Worm (Caenorhabditis elegans) whole organism, L3 larva: ENCODE results near the gene obr-2.

ENCODE experiments used
- ceh-16 ChIP-seq: sonication (generic microtip); optimal IDR thresholded peaks from 2 replicates; lab custom pipeline; 2017; ENCODE audit warnings: missing biosample characterization, missing genetic modification characterization
- ceh-82 ChIP-seq: fragments of 150-350 bp; optimal IDR thresholded peaks from 2 replicates; lab custom pipeline; 2014; ENCODE audit warnings: missing biosample characterization, missing genetic modification characterization
- ceh-9 ChIP-seq: sonication (generic microtip); optimal IDR thresholded peaks from 2 replicates; lab custom pipeline; 2018; ENCODE audit warnings: missing biosample characterization, missing genetic modification characterization
- egl-27 ChIP-seq: sonication (generic microtip); optimal IDR thresholded peaks from 4 replicates; lab custom pipeline; 2017; ENCODE audit warnings: missing biosample characterization, missing genetic modification reagents, missing genetic modification characterization
- elt-3 ChIP-seq, 3 experiments: fragments of 150-350 bp in 1 of 3; sonication (generic microtip) in 2 of 3; optimal IDR thresholded peaks; 2 replicates in 2 of 3; 4 replicates in 1 of 3; lab custom pipeline; 2014 to 2017; ENCODE audit warnings: missing biosample characterization in 3 of 3, missing genetic modification characterization in 3 of 3
- fkh-10 ChIP-seq: sonication (generic microtip); optimal IDR thresholded peaks from 2 replicates; lab custom pipeline; 2017; ENCODE audit warnings: missing biosample characterization, missing genetic modification reagents, missing genetic modification characterization
- fos-1 ChIP-seq: fragments of 150-350 bp; optimal IDR thresholded peaks from 2 replicates; lab custom pipeline; 2014; ENCODE audit warnings: missing biosample characterization, missing genetic modification characterization
- lin-15B ChIP-seq: fragments of 150-350 bp; optimal IDR thresholded peaks from 2 replicates; lab custom pipeline; 2014; ENCODE audit warnings: missing biosample characterization, missing genetic modification characterization
- lsy-12 ChIP-seq: sonication (generic microtip); optimal IDR thresholded peaks from 2 replicates; lab custom pipeline; 2016; ENCODE audit warnings: mild to moderate bottlenecking, missing genetic modification characterization, missing compliant biosample characterization
- nhr-11 ChIP-seq: fragments of 150-350 bp; optimal IDR thresholded peaks from 2 replicates; lab custom pipeline; 2014; ENCODE audit warnings: missing biosample characterization, missing genetic modification characterization
- nhr-12 ChIP-seq: fragments of 150-350 bp; optimal IDR thresholded peaks from 2 replicates; lab custom pipeline; 2014; ENCODE audit warnings: missing biosample characterization, missing genetic modification characterization
- tbx-2 ChIP-seq: sonication (generic microtip); optimal IDR thresholded peaks from 2 replicates; lab custom pipeline; 2016; ENCODE audit warnings: mild to moderate bottlenecking, missing genetic modification characterization, missing compliant biosample characterization
- zag-1 ChIP-seq: fragments of 150-350 bp; optimal IDR thresholded peaks from 2 replicates; lab custom pipeline; 2014; ENCODE audit warnings: missing biosample characterization, missing genetic modification characterization
- ztf-11 ChIP-seq: fragments of 150-350 bp; optimal IDR thresholded peaks from 2 replicates; lab custom pipeline; 2014; ENCODE audit warnings: missing biosample characterization, missing genetic modification characterization

ce11 chrV:15004800-15005199, 9.3 kb downstream of the obr-2 start, which contains the start of gene hrde-2:
- TF ChIP-seq ztf-11 (tag; lab: Kevin White, UChicago), result no peak
- no peak for TF ChIP-seq nhr-11
- no peak for TF ChIP-seq tbx-2 (tag; lab: Kevin White, UChicago)
- no peak for TF ChIP-seq ceh-16
- no peak for TF ChIP-seq fkh-10 (GFP tag; lab: Kevin White, UChicago)
- no peak for TF ChIP-seq fos-1 (tag; lab: Kevin White, UChicago)
- TF ChIP-seq elt-3 (tag; optimal IDR thresholded peaks at IDR 0.05; lab: Kevin White, UChicago), result no peak
- TF ChIP-seq lsy-12 (tag; lab: Kevin White, UChicago), result no peak
- no peak for TF ChIP-seq egl-27 (tag; lab: Kevin White, UChicago)
- no peak for TF ChIP-seq nhr-12
- TF ChIP-seq ceh-82 (tag; lab: Kevin White, UChicago), result no peak
- TF ChIP-seq lin-15B, result no peak
- TF ChIP-seq ceh-9 (tag; lab: Kevin White, UChicago), result no peak
- no peak for TF ChIP-seq zag-1 (tag; lab: Kevin White, UChicago)
